Fruit fly (Drosophila melanogaster) whole organism, embryonic: ENCODE measurements around the gene EloB.
A peak's percentile ranks its signal among the peaks of the same experiment; 100 is the strongest.

ENCODE experiments used
- Bdp1 ChIP-seq: fragments of 200-800 bp; sonication (Bioruptor generic); optimal IDR thresholded peaks from 3 replicates; lab custom pipeline; 2016; ENCODE audit warnings: missing biosample characterization, missing genetic modification characterization
- Blimp-1 ChIP-seq: fragments of 200-800 bp; sonication (Bioruptor generic); optimal IDR thresholded peaks from 3 replicates; lab custom pipeline; 2018; ENCODE audit warnings: missing biosample characterization, missing genetic modification characterization, mild to moderate bottlenecking, moderate library complexity, missing genetic modification reagents
- CG11093 ChIP-seq: fragments of 200-800 bp; sonication (Bioruptor generic); IDR thresholded peaks from 3 replicates; pipeline ENCODE4 v1.3.6; 2022; ENCODE audit warnings: missing biosample characterization, missing genetic modification characterization
- CG11696 ChIP-seq: fragments of 200-800 bp; sonication (Bioruptor generic); IDR thresholded peaks from 2 replicates; pipeline ENCODE4 v1.3.6; 2022; ENCODE audit warnings: missing biosample characterization, missing genetic modification characterization
- CG12155 ChIP-seq: fragments of 200-800 bp; sonication (Bioruptor generic); optimal IDR thresholded peaks from 3 replicates; lab custom pipeline; 2016; ENCODE audit warnings: missing biosample characterization, missing genetic modification characterization
- CG1233 ChIP-seq: fragments of 200-800 bp; sonication (Bioruptor generic); optimal IDR thresholded peaks from 4 replicates; lab custom pipeline; 2018; ENCODE audit warnings: missing biosample characterization, mild to moderate bottlenecking, missing genetic modification characterization
- CG12769 ChIP-seq: fragments of 200-800 bp; sonication (Bioruptor generic); optimal IDR thresholded peaks from 2 replicates; lab custom pipeline; 2019; ENCODE audit warnings: missing biosample characterization, mild to moderate bottlenecking, missing genetic modification characterization, moderate library complexity
- CG14014 ChIP-seq: fragments of 200-800 bp; sonication (Bioruptor generic); IDR thresholded peaks from 2 replicates; pipeline ENCODE4 v1.3.6; 2022; ENCODE audit warnings: missing biosample characterization, missing genetic modification characterization
- CG14441 ChIP-seq: fragments of 200-800 bp; sonication (Bioruptor generic); IDR thresholded peaks from 2 replicates; pipeline ENCODE4 v1.3.6; 2022; ENCODE audit warnings: missing biosample characterization, missing genetic modification characterization
- CG14710 ChIP-seq: fragments of 200-800 bp; sonication (Bioruptor generic); optimal IDR thresholded peaks from 3 replicates; lab custom pipeline; 2019; ENCODE audit warnings: missing biosample characterization, mild to moderate bottlenecking, missing genetic modification characterization, moderate library complexity
- CG14965 ChIP-seq: fragments of 200-800 bp; sonication (Bioruptor generic); optimal IDR thresholded peaks from 2 replicates; lab custom pipeline; 2016; ENCODE audit warnings: missing biosample characterization, missing genetic modification characterization, borderline replicate concordance
- CG15073 ChIP-seq: fragments of 200-800 bp; sonication (Bioruptor generic); optimal IDR thresholded peaks from 2 replicates; lab custom pipeline; 2016; ENCODE audit warnings: missing biosample characterization, missing genetic modification characterization
- CG16863 ChIP-seq: fragments of 200-800 bp; sonication (Bioruptor generic); optimal IDR thresholded peaks from 3 replicates; lab custom pipeline; 2016; ENCODE audit warnings: missing biosample characterization, missing genetic modification characterization
- CG17568 ChIP-seq: fragments of 200-800 bp; sonication (Bioruptor generic); optimal IDR thresholded peaks from 2 replicates; lab custom pipeline; 2018; ENCODE audit warnings: missing biosample characterization, mild to moderate bottlenecking, missing genetic modification characterization, moderate library complexity
- CG17829 ChIP-seq: fragments of 200-800 bp; optimal IDR thresholded peaks from 2 replicates; lab custom pipeline; 2019; ENCODE audit warnings: missing biosample characterization, mild to moderate bottlenecking, missing genetic modification characterization, moderate library complexity
- CG18599 ChIP-seq: fragments of 200-800 bp; sonication (Bioruptor generic); optimal IDR thresholded peaks from 3 replicates; lab custom pipeline; 2017; ENCODE audit warnings: missing biosample characterization, missing genetic modification characterization, mild to moderate bottlenecking, moderate library complexity, missing genetic modification reagents
- CG2712 ChIP-seq: fragments of 200-800 bp; optimal IDR thresholded peaks from 3 replicates; lab custom pipeline; 2019; ENCODE audit warnings: missing biosample characterization, mild to moderate bottlenecking, missing genetic modification characterization, moderate library complexity
- CG3407 ChIP-seq: fragments of 200-800 bp; sonication (Bioruptor generic); optimal IDR thresholded peaks from 2 replicates; lab custom pipeline; 2018; ENCODE audit warnings: missing biosample characterization, mild to moderate bottlenecking, missing genetic modification characterization
- CG4404 ChIP-seq: fragments of 200-800 bp; sonication (Bioruptor generic); IDR thresholded peaks from 2 replicates; pipeline ENCODE4 v1.3.6; 2022; ENCODE audit warnings: missing biosample characterization, missing genetic modification characterization
- CG5180 ChIP-seq: fragments of 200-800 bp; sonication (Bioruptor generic); optimal IDR thresholded peaks from 3 replicates; lab custom pipeline; 2017; ENCODE audit warnings: missing biosample characterization, missing genetic modification characterization, mild to moderate bottlenecking, moderate library complexity, missing genetic modification reagents
- CG5245 ChIP-seq: fragments of 200-800 bp; sonication (Bioruptor generic); optimal IDR thresholded peaks from 3 replicates; lab custom pipeline; 2016; ENCODE audit warnings: missing biosample characterization, missing genetic modification characterization
- CG9797 ChIP-seq: fragments of 200-800 bp; sonication (Bioruptor generic); optimal IDR thresholded peaks from 3 replicates; lab custom pipeline; 2018; ENCODE audit warnings: missing biosample characterization, mild to moderate bottlenecking, missing genetic modification characterization
- Eip74EF ChIP-seq, 2 experiments: fragments of 200-800 bp in 1 of 2; fragments of >200 bp in 1 of 2; sonication (Bioruptor generic) in 1 of 2; optimal IDR thresholded peaks; 2 replicates each; lab custom pipeline; 2017 to 2019; ENCODE audit warnings: missing biosample characterization in 2 of 2, missing genetic modification characterization in 2 of 2, mild to moderate bottlenecking in 1 of 2, moderate library complexity in 1 of 2
- Fer1 ChIP-seq: fragments of 200-800 bp; sonication (Bioruptor generic); optimal IDR thresholded peaks from 2 replicates; lab custom pipeline; 2017; ENCODE audit warnings: missing biosample characterization, mild to moderate bottlenecking, missing genetic modification characterization
- Gug ChIP-seq: fragments of 200-800 bp; sonication (Bioruptor generic); IDR thresholded peaks from 4 replicates; pipeline ENCODE4 v1.3.6; 2022; ENCODE audit warnings: missing biosample characterization, missing genetic modification characterization
- Hmx ChIP-seq: fragments of 200-800 bp; sonication (Bioruptor generic); optimal IDR thresholded peaks from 2 replicates; lab custom pipeline; 2016; ENCODE audit warnings: missing biosample characterization, missing genetic modification characterization
- Lhr ChIP-seq: fragments of 200-800 bp; sonication (Bioruptor generic); optimal IDR thresholded peaks from 3 replicates; lab custom pipeline; 2017; ENCODE audit warnings: mild to moderate bottlenecking, missing biosample characterization, missing genetic modification reagents, missing genetic modification characterization
- Nf-YC ChIP-seq: fragments of 200-800 bp; optimal IDR thresholded peaks from 3 replicates; lab custom pipeline; 2019; ENCODE audit warnings: missing biosample characterization, mild to moderate bottlenecking, missing genetic modification characterization, moderate library complexity
- Xbp1 ChIP-seq: fragments of 200-800 bp; sonication (Bioruptor generic); optimal IDR thresholded peaks from 3 replicates; lab custom pipeline; 2016; ENCODE audit warnings: missing biosample characterization, mild to moderate bottlenecking, missing genetic modification characterization
- aop ChIP-seq: fragments of 200-800 bp; sonication (Bioruptor generic); IDR thresholded peaks from 2 replicates; pipeline ENCODE4 v1.3.6; 2022; ENCODE audit warnings: missing biosample characterization, missing genetic modification characterization
- ato ChIP-seq: fragments of 200-800 bp; sonication (Bioruptor generic); IDR thresholded peaks from 2 replicates; pipeline ENCODE4 v1.3.6; 2022; ENCODE audit warnings: missing biosample characterization, missing genetic modification characterization; ENCODE audit not compliant: partially characterized antibody
- bsh ChIP-seq, 2 experiments: fragments of 200-800 bp; sonication (Bioruptor generic); optimal IDR thresholded peaks; 2 replicates each; lab custom pipeline; 2017 to 2018; ENCODE audit warnings: mild to moderate bottlenecking in 2 of 2, missing biosample characterization in 2 of 2, missing genetic modification characterization in 2 of 2, moderate library complexity in 1 of 2
- cato ChIP-seq: fragments of 200-800 bp; sonication (Bioruptor generic); optimal IDR thresholded peaks from 2 replicates; lab custom pipeline; 2016; ENCODE audit warnings: missing biosample characterization, missing genetic modification characterization, borderline replicate concordance
- cg ChIP-seq: fragments of 200-800 bp; sonication (Bioruptor generic); optimal IDR thresholded peaks from 3 replicates; lab custom pipeline; 2019; ENCODE audit warnings: missing biosample characterization, mild to moderate bottlenecking, missing genetic modification characterization, moderate library complexity
- dpn ChIP-seq, 2 experiments: fragments of 200-800 bp; sonication (Bioruptor generic); optimal IDR thresholded peaks; 3 replicates each; lab custom pipeline; 2016; ENCODE audit warnings: missing biosample characterization in 2 of 2, missing genetic modification characterization in 2 of 2
- esg ChIP-seq: fragments of 200-800 bp; sonication (Bioruptor generic); conservative IDR thresholded peaks from 2 replicates; pipeline ENCODE4 v1.3.6; 2022; ENCODE audit warnings: missing biosample characterization, missing genetic modification characterization
- fd102C ChIP-seq: fragments of 200-800 bp; sonication (Bioruptor generic); optimal IDR thresholded peaks from 2 replicates; lab custom pipeline; 2018; ENCODE audit warnings: missing biosample characterization, mild to moderate bottlenecking, missing genetic modification characterization, moderate library complexity
- hth ChIP-seq: fragments of >200 bp; optimal IDR thresholded peaks from 2 replicates; lab custom pipeline; 2017; ENCODE audit warnings: inconsistent platforms
- lbe ChIP-seq: fragments of 200-800 bp; sonication (Bioruptor generic); optimal IDR thresholded peaks from 2 replicates; lab custom pipeline; 2016; ENCODE audit warnings: missing biosample characterization, mild to moderate bottlenecking, missing genetic modification characterization
- lola ChIP-seq, 3 experiments: fragments of >200 bp in 2 of 3; fragments of 200-800 bp in 1 of 3; sonication (Bioruptor generic) in 1 of 3; optimal IDR thresholded peaks; 2 replicates each; lab custom pipeline; 2017 to 2019; ENCODE audit warnings: missing biosample characterization in 3 of 3, missing genetic modification characterization in 3 of 3, mild to moderate bottlenecking in 1 of 3, moderate library complexity in 1 of 3
- nmo ChIP-seq: fragments of 200-800 bp; sonication (Bioruptor generic); optimal IDR thresholded peaks from 2 replicates; lab custom pipeline; 2018; ENCODE audit warnings: missing biosample characterization, mild to moderate bottlenecking, missing genetic modification characterization, moderate library complexity
- sens-2 ChIP-seq: fragments of 200-800 bp; sonication (Bioruptor generic); IDR thresholded peaks from 2 replicates; pipeline ENCODE4 v1.3.6; 2022; ENCODE audit warnings: missing biosample characterization, missing genetic modification characterization
- seq ChIP-seq: fragments of 200-800 bp; sonication (Bioruptor generic); IDR thresholded peaks from 2 replicates; pipeline ENCODE4 v1.3.6; 2022; ENCODE audit warnings: missing biosample characterization, missing genetic modification characterization
- slbo ChIP-seq: fragments of 200-800 bp; sonication (Bioruptor generic); IDR thresholded peaks from 2 replicates; pipeline ENCODE4 v1.3.6; 2022; ENCODE audit warnings: missing biosample characterization, missing genetic modification characterization
- so ChIP-seq: fragments of 200-800 bp; sonication (Bioruptor generic); IDR thresholded peaks from 3 replicates; pipeline ENCODE4 v1.3.6; 2022; ENCODE audit warnings: missing biosample characterization, missing genetic modification characterization
- sqz ChIP-seq: fragments of 200-800 bp; sonication (Bioruptor generic); optimal IDR thresholded peaks from 3 replicates; lab custom pipeline; 2018; ENCODE audit warnings: missing biosample characterization, mild to moderate bottlenecking, missing genetic modification characterization
- sug ChIP-seq: fragments of 200-800 bp; optimal IDR thresholded peaks from 2 replicates; lab custom pipeline; 2019; ENCODE audit warnings: missing biosample characterization, mild to moderate bottlenecking, missing genetic modification characterization, moderate library complexity
- toy ChIP-seq: fragments of 200-800 bp; sonication (Bioruptor generic); IDR thresholded peaks from 2 replicates; pipeline ENCODE4 v1.3.6; 2022; ENCODE audit warnings: missing biosample characterization, missing genetic modification characterization

EloB gene

DNA sequence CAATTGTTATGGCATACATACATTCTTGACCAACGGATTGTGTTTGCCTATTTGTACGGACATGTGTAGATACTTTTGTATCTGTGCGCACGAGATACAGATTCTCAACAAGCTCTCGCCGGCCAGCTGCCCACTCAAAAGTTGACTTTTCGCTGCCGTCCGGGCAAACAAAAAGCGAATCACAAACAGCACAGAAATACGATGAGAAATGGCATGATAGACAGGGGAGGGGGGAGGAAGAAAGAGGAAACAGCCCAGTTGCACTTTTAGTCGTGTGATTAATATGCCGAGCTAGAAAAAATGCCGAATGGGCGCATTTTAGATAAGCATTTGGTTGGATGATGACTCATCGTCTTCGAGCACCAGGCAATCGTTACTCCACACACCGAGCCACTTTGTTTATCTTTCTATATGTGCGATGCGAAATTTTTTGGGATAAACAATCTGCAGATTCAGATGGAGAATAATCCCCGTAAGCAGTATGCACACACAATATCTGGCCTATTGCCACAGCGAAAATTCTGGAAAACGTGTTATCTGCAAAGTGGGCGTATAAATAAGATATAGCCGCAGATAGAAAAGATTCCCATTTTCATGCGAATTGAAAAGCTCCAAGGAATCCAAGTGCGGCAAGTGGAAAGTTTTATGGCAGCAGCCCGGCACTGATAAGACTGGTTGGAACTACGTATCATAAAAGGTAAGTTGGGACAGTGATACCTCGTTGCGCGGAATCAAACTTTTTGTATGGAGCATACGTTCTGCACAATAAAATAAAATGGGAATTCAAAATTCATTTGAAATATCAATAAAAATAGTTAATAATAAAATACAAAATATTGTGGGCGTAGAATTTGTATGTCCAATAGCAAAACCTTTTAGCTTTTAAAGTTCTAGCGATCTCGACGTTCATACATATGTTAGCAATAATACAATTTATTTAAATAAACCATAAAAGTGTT, 32.7 kb downstream of the EloB start (continued):
- TF ChIP-seq CG14014 (GFP tag; lab: Robert Waterston, UW) (no peak), bsh (GFP tag; optimal IDR thresholded peaks at IDR 0.05; lab: Kevin White, UChicago) (no peak), CG3407 (GFP tag; lab: Kevin White, UChicago) (no peak), hth (lab: Kevin White, UChicago) (no peak), so (GFP tag; lab: Robert Waterston, UW) (no peak), dpn (GFP tag; optimal IDR thresholded peaks at IDR 0.05; lab: Kevin White, UChicago) (no peak), CG15073 (GFP tag; lab: Kevin White, UChicago) (no peak), Gug (GFP tag; lab: Robert Waterston, UW) (no peak), ato (GFP tag; lab: Robert Waterston, UW) (no peak), lbe (no peak), CG2712 (tag; lab: Kevin White, UChicago) (no peak), sqz (GFP tag; lab: Kevin White, UChicago) (no peak), esg (GFP tag; lab: Robert Waterston, UW) (no peak), CG12769 (tag; lab: Kevin White, UChicago) (peak; percentile 38), Bdp1 (GFP tag; lab: Kevin White, UChicago) (no peak), Nf-YC (tag; lab: Kevin White, UChicago) (no peak), sug (tag; lab: Kevin White, UChicago) (peak; percentile 11), nmo (GFP tag; lab: Kevin White, UChicago) (no peak), aop (GFP tag; lab: Robert Waterston, UW) (no peak), CG9797 (GFP tag; lab: Kevin White, UChicago) (no peak), lola (GFP tag; optimal IDR thresholded peaks at IDR 0.05; lab: Kevin White, UChicago) (no peak), cato (GFP tag; lab: Kevin White, UChicago) (no peak), CG17829 (tag; lab: Kevin White, UChicago) (no peak), CG17568 (GFP tag; lab: Kevin White, UChicago) (no peak), CG14965 (GFP tag; lab: Kevin White, UChicago) (no peak), toy (no peak), Eip74EF (GFP tag; optimal IDR thresholded peaks at IDR 0.05; lab: Kevin White, UChicago) (no peak), Fer1 (GFP tag; lab: Kevin White, UChicago) (no peak), CG4404 (GFP tag; lab: Robert Waterston, UW) (no peak), CG18599 (GFP tag; lab: Kevin White, UChicago) (peak; percentile 11), slbo (no peak), Blimp-1 (no peak), cg (no peak), Xbp1 (no peak), CG11696 (no peak), CG12155 (GFP tag; lab: Kevin White, UChicago) (no peak), sens-2 (GFP tag; lab: Robert Waterston, UW) (no peak), fd102C (GFP tag; lab: Kevin White, UChicago) (no peak), CG11093 (GFP tag; lab: Robert Waterston, UW) (no peak), CG1233 (GFP tag; lab: Kevin White, UChicago) (no peak), CG5245 (GFP tag; lab: Kevin White, UChicago) (no peak), Lhr (GFP tag; lab: Kevin White, UChicago) (no peak), Hmx (GFP tag; lab: Kevin White, UChicago) (no peak), CG14441 (GFP tag; lab: Robert Waterston, UW) (no peak), seq (GFP tag; lab: Robert Waterston, UW) (no peak), CG16863 (GFP tag; lab: Kevin White, UChicago) (no peak), CG5180 (GFP tag; lab: Kevin White, UChicago) (peak; percentile 33), CG14710 (tag; lab: Kevin White, UChicago) (no peak)
